Fruit fly (Drosophila melanogaster) whole organism, wandering third instar larva: ENCODE results near the gene Dnali1.

Source experiments
- Dfd ChIP-seq: fragments of >200 bp; optimal IDR thresholded peaks from 2 replicates; lab custom pipeline; 2017; ENCODE audit warnings: missing biosample characterization, missing genetic modification characterization
- sage ChIP-seq: fragments of 200-800 bp; sonication (Bioruptor generic); optimal IDR thresholded peaks from 2 replicates; lab custom pipeline; 2016; ENCODE audit warnings: missing biosample characterization, mild to moderate bottlenecking, missing genetic modification characterization
- sv ChIP-seq: fragments of 200-800 bp; sonication (Bioruptor generic); optimal IDR thresholded peaks from 3 replicates; lab custom pipeline; 2016; ENCODE audit warnings: missing biosample characterization, missing genetic modification characterization

DNA sequence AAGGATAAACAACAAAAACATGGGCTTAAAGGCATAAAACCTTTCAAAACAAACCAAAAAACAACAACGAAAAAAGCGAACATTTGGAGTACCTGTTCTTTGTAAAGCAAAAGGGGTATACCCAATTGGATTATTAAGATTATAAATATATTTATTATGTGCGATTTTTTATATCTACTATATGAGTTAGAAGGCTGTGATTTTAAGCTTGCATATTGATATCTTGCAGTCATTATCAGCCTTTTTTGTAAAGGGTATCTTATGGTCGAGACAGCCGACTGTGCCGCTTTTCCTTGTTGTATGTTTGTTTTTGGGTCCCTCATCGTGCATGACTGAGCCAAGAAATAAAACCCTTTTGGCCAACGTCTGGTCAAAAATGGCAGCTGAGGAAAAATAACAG, 20.4 kb downstream of the Dnali1 start:
- TF ChIP-seq Dfd (GFP tag; lab: Kevin White, UChicago) = no peak
- peak; percentile 3 for TF ChIP-seq sage
- TF ChIP-seq sv = no peak
